Fruit fly (Drosophila melanogaster): ENCODE results near the gene CG7573.

The CG7573 gene

dm6 chr3L:11350680-11351665 is 39.4 kb downstream of the CG7573 start (continued):
- TF ChIP-seq pita (GFP tag; optimal IDR thresholded peaks at IDR 0.05): no peak
- TF ChIP-seq CG18599 (GFP tag; optimal IDR thresholded peaks at IDR 0.05): no peak
- peak; percentile 66 for TF ChIP-seq az2 (GFP tag; optimal IDR thresholded peaks at IDR 0.05)
- peak; percentile 15 for TF ChIP-seq caup (GFP tag; optimal IDR thresholded peaks at IDR 0.05; ENCODE audit: severe bottlenecking)
- peak; percentile 8; the same call in 1 of the 2 replicates for TF ChIP-seq CG3847 (GFP tag; IDR thresholded peaks at IDR 0.05)
- no peak for TF ChIP-seq her (GFP tag; optimal IDR thresholded peaks at IDR 0.05)
- peak; percentile 7 for TF ChIP-seq sug (tag; optimal IDR thresholded peaks at IDR 0.05)
- TF ChIP-seq slou (GFP tag; optimal IDR thresholded peaks at IDR 0.05): peak; percentile 23
- no peak for TF ChIP-seq pb (GFP tag; optimal IDR thresholded peaks at IDR 0.05)
- peak; percentile 56 for TF ChIP-seq Dip3 (GFP tag; optimal IDR thresholded peaks at IDR 0.05)
- TF ChIP-seq Lpt (GFP tag; optimal IDR thresholded peaks at IDR 0.05): no peak
- peak; percentile 33 for TF ChIP-seq CG1603 (tag; optimal IDR thresholded peaks at IDR 0.05)
- no peak for TF ChIP-seq BtbVII (GFP tag; optimal IDR thresholded peaks at IDR 0.05)
- 0 out of 2 replicates have a peak, but pooled peaks have one; percentile 17 for TF ChIP-seq CG32767 (GFP tag; IDR thresholded peaks at IDR 0.05)
- no peak for TF ChIP-seq HmgZ (tag; optimal IDR thresholded peaks at IDR 0.05)
- TF ChIP-seq CG7556 (GFP tag; optimal IDR thresholded peaks at IDR 0.05): peak; percentile 57
- TF ChIP-seq kni (GFP tag; optimal IDR thresholded peaks at IDR 0.05): peak; percentile 48
- peak; percentile 34; the same call in 2 of the 3 replicates for TF ChIP-seq tgo (GFP tag; IDR thresholded peaks at IDR 0.05)
- TF ChIP-seq insv (GFP tag; optimal IDR thresholded peaks at IDR 0.05): no peak
- peak; percentile 3 for TF ChIP-seq HHEX (GFP tag; optimal IDR thresholded peaks at IDR 0.05)

dm6 chr3L:11351715-11352114 is 40.2 kb downstream of the CG7573 start:
- TF ChIP-seq p53 (GFP tag; optimal IDR thresholded peaks at IDR 0.05) (no peak), h (optimal IDR thresholded peaks at IDR 0.05) (no peak), HLH4C (GFP tag; IDR thresholded peaks at IDR 0.05; ENCODE audit: partially characterized antibody) (no peak), gce (GFP tag; IDR thresholded peaks at IDR 0.05) (0 out of 3 replicates have a peak, but pooled peaks have one; percentile 4), H15 (GFP tag; IDR thresholded peaks at IDR 0.05) (peak; percentile 32; the same call in 1 of the 3 replicates), Six4 (GFP tag; optimal IDR thresholded peaks at IDR 0.05) (no peak), Awh (GFP tag; IDR thresholded peaks at IDR 0.05) (0 out of 2 replicates have a peak, but pooled peaks have one; percentile 1), CG32772 (GFP tag; IDR thresholded peaks at IDR 0.05) (0 out of 2 replicates have a peak, but pooled peaks have one; percentile 20), CG30431 (GFP tag; optimal IDR thresholded peaks at IDR 0.05) (no peak), CG43689 (GFP tag; IDR thresholded peaks at IDR 0.05) (no peak), Ravus (GFP tag; IDR thresholded peaks at IDR 0.05) (no peak), Jarid2 (GFP tag; optimal IDR thresholded peaks at IDR 0.05) (no peak), CG14860 (GFP tag; IDR thresholded peaks at IDR 0.05; ENCODE audit: partially characterized antibody) (no peak), CG8359 (GFP tag; optimal IDR thresholded peaks at IDR 0.05; ENCODE audit: borderline replicate concordance) (no peak), CG31441 (GFP tag; IDR thresholded peaks at IDR 0.05) (no peak), slbo (GFP tag; IDR thresholded peaks at IDR 0.05) (0 out of 2 replicates have a peak, but pooled peaks have one; percentile 4), CG2678 (tag; optimal IDR thresholded peaks at IDR 0.05) (no peak), Med (GFP tag) (no peak), Adf1 (GFP tag; IDR thresholded peaks at IDR 0.05) (no peak), sug (tag; optimal IDR thresholded peaks at IDR 0.05) (no peak), Ptx1 (GFP tag; IDR thresholded peaks at IDR 0.05) (0 out of 2 replicates have a peak, but pooled peaks have one; percentile 21), CG9876 (GFP tag; optimal IDR thresholded peaks at IDR 0.05) (no peak), chn (GFP tag; optimal IDR thresholded peaks at IDR 0.05) (no peak), CG3726 (GFP tag; IDR thresholded peaks at IDR 0.05) (no peak), CG7556 (GFP tag; optimal IDR thresholded peaks at IDR 0.05) (no peak), Drgx (GFP tag; IDR thresholded peaks at IDR 0.05) (peak; percentile 48; the same call in 1 of the 2 replicates), seq (GFP tag; IDR thresholded peaks at IDR 0.05) (no peak), CG17829 (tag; optimal IDR thresholded peaks at IDR 0.05) (no peak), Ets97D (GFP tag; optimal IDR thresholded peaks at IDR 0.05) (no peak)

Measured in whole organism, embryonic.